Fruit fly (Drosophila melanogaster): ENCODE results near the gene CG9391.

Gene CG9391

DNA sequence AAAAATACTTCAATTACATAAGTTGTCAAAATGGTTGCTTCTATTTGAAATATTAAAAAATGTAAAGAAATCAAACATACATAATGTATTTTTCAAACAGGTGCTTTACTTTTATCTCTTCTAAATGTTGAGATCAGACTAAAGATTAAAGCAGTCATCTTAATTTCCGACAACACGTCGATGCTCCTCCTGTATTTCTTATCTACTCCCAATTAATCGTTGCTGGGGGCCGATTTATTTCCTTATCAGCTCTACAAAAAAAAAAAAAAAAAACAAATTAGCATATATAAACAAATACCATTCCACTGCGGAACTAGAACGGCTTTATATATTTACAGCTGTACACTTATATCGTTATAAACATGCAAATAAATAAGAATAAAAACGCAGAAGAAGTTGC lies 13.6 kb upstream of the CG9391 start:
- peak; percentile 34 for TF ChIP-seq Eip78C (GFP tag)
- no peak for TF ChIP-seq Sox14 (GFP tag; optimal IDR thresholded peaks at IDR 0.05)
- peak; percentile 75 for TF ChIP-seq svp (GFP tag)
- TF ChIP-seq CG8319 (GFP tag; optimal IDR thresholded peaks at IDR 0.05) = no peak
- TF ChIP-seq salr (GFP tag; optimal IDR thresholded peaks at IDR 0.05) = no peak
- TF ChIP-seq CG11902 (GFP tag; optimal IDR thresholded peaks at IDR 0.05) = no peak

DNA sequence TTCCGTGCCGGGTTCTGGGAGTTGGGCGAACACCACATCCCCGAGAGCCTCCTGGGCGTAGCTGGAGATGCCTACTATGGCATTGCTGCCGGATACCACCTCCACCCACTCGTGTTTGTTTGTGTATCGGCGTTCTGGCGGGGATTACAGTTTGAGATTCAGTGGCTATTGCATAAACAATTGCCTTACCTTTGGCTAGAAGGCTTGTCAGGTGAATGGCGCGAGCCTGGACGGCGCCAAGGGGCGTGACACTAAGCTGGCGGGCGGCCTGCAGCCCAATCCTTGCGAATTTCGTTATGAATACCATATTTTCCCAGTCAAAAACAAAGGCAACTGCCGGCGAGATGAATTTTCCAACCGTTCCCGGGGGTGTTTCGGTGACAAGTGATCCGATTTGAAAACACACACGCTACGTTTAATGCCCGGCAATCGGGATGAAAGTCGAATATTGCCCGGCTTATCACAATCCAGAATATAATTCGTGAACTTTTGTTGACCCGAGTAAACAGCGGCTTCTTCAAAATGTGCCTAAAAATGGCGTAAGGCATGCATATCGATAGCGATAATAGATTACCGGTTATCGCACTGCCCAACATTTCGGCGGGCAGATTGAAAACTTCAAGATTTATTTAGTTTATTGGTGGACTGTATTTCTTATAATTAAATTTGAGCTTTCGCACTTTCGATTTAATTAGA lies 13.0 kb upstream of the CG9391 start, which contains the start of gene ppl:
TSS of gene ppl (minus strand) at position 511 of the 696 bp plus-strand sequence.
- peak; percentile 100 for TF ChIP-seq svp (GFP tag)
- peak; percentile 15 for TF ChIP-seq Met (GFP tag; optimal IDR thresholded peaks at IDR 0.05)
- TF ChIP-seq fkh (GFP tag; optimal IDR thresholded peaks at IDR 0.05) = peak; percentile 96
- no peak for TF ChIP-seq Lpt (GFP tag; optimal IDR thresholded peaks at IDR 0.05)
- no peak for TF ChIP-seq CG6808 (GFP tag; optimal IDR thresholded peaks at IDR 0.05)
- no peak for TF ChIP-seq dsx (GFP tag; optimal IDR thresholded peaks at IDR 0.05; ENCODE audit: poor library complexity, severe bottlenecking)
- no peak for TF ChIP-seq CG6792 (GFP tag; optimal IDR thresholded peaks at IDR 0.05)
- TF ChIP-seq Eip78C (GFP tag) = peak; percentile 11
- TF ChIP-seq Sox102F (GFP tag; optimal IDR thresholded peaks at IDR 0.05) = peak; percentile 1
- peak; percentile 31 for TF ChIP-seq vri (GFP tag; optimal IDR thresholded peaks at IDR 0.05)
- no peak for TF ChIP-seq CG4318 (GFP tag; optimal IDR thresholded peaks at IDR 0.05)
- no peak for TF ChIP-seq achi (GFP tag; optimal IDR thresholded peaks at IDR 0.05)
- TF ChIP-seq topi (GFP tag; optimal IDR thresholded peaks at IDR 0.05) = no peak
- TF ChIP-seq CG11902 (GFP tag; optimal IDR thresholded peaks at IDR 0.05) = no peak
- TF ChIP-seq CG10631 (GFP tag; optimal IDR thresholded peaks at IDR 0.05) = no peak
- no peak for TF ChIP-seq CG6163 (GFP tag; IDR thresholded peaks at IDR 0.05)

dm6 chr3L:21279876-21280566 lies 11.9 kb upstream of the CG9391 start, which contains the start of gene AcCoAS:
Gene AcCoAS, minus strand, starts transcription at chr3L:21280243.
- TF ChIP-seq svp (GFP tag) = peak; percentile 97
- TF ChIP-seq fkh (GFP tag; optimal IDR thresholded peaks at IDR 0.05) = no peak
- TF ChIP-seq fd85E (GFP tag; optimal IDR thresholded peaks at IDR 0.05) = no peak
- TF ChIP-seq CG32006 (GFP tag; optimal IDR thresholded peaks at IDR 0.05) = peak; percentile 1
- TF ChIP-seq CG3032 (tag; optimal IDR thresholded peaks at IDR 0.05) = no peak
- no peak for TF ChIP-seq CG6808 (GFP tag; optimal IDR thresholded peaks at IDR 0.05)
- TF ChIP-seq achi (GFP tag; optimal IDR thresholded peaks at IDR 0.05) = peak; percentile 9
- no peak for TF ChIP-seq salr (GFP tag; optimal IDR thresholded peaks at IDR 0.05)
- peak; percentile 59 for TF ChIP-seq esn (GFP tag; optimal IDR thresholded peaks at IDR 0.05)
- TF ChIP-seq acj6 (GFP tag; optimal IDR thresholded peaks at IDR 0.05) = peak; percentile 49
- TF ChIP-seq Blimp-1 (GFP tag; optimal IDR thresholded peaks at IDR 0.05) = no peak
- TF ChIP-seq vri (GFP tag; optimal IDR thresholded peaks at IDR 0.05) = peak; percentile 94
- peak; percentile 39 for TF ChIP-seq lz (GFP tag; optimal IDR thresholded peaks at IDR 0.05)
- TF ChIP-seq CG11762 (GFP tag; optimal IDR thresholded peaks at IDR 0.05; ENCODE audit: insufficient read depth) = no peak
- TF ChIP-seq dsx (GFP tag; optimal IDR thresholded peaks at IDR 0.05; ENCODE audit: poor library complexity, severe bottlenecking) = peak; percentile 22
- peak; percentile 42; the same call in 1 of the 3 replicates for TF ChIP-seq CG8119 (GFP tag; IDR thresholded peaks at IDR 0.05)
- no peak for TF ChIP-seq fd59A (GFP tag; optimal IDR thresholded peaks at IDR 0.05)
- TF ChIP-seq CG16779 (tag; optimal IDR thresholded peaks at IDR 0.05) = peak; percentile 44
- TF ChIP-seq CG10631 (GFP tag; optimal IDR thresholded peaks at IDR 0.05) = no peak
- TF ChIP-seq CG15336 (GFP tag; IDR thresholded peaks at IDR 0.05) = peak; percentile 25; the same call in 1 of the 2 replicates
- peak; percentile 21 for TF ChIP-seq CG1621 (tag; optimal IDR thresholded peaks at IDR 0.05)
- TF ChIP-seq CG8632 (GFP tag; optimal IDR thresholded peaks at IDR 0.05) = peak; percentile 52
- TF ChIP-seq CG7368 (GFP tag; optimal IDR thresholded peaks at IDR 0.05) = peak; percentile 38
- TF ChIP-seq CG8319 (GFP tag; optimal IDR thresholded peaks at IDR 0.05) = peak; percentile 33
- TF ChIP-seq Hr4 (GFP tag; optimal IDR thresholded peaks at IDR 0.05) = no peak
- peak; percentile 95 for TF ChIP-seq Eip78C (GFP tag)
- TF ChIP-seq CG6854 (GFP tag; optimal IDR thresholded peaks at IDR 0.05) = peak; percentile 29
- TF ChIP-seq cyc (GFP tag; optimal IDR thresholded peaks at IDR 0.05) = peak; percentile 41
- TF ChIP-seq Sox102F (GFP tag; optimal IDR thresholded peaks at IDR 0.05) = peak; percentile 52
- peak; percentile 42 for TF ChIP-seq Eip75B (GFP tag; optimal IDR thresholded peaks at IDR 0.05)
- TF ChIP-seq Ets96B (tag; optimal IDR thresholded peaks at IDR 0.05) = peak; percentile 12
- no peak for TF ChIP-seq Sox15 (GFP tag; optimal IDR thresholded peaks at IDR 0.05)
- no peak for TF ChIP-seq Ets21C (GFP tag; optimal IDR thresholded peaks at IDR 0.05)
- TF ChIP-seq pdm3 (GFP tag; optimal IDR thresholded peaks at IDR 0.05) = peak; percentile 40
- TF ChIP-seq CG4318 (GFP tag; optimal IDR thresholded peaks at IDR 0.05) = no peak
- TF ChIP-seq Eip93F (GFP tag; optimal IDR thresholded peaks at IDR 0.05) = peak; percentile 25

Data from whole organism, prepupa.